Worm (Caenorhabditis elegans): ENCODE data around the gene srd-43.

srd-43 gene

ce11 chrX:13291506-13291905 is 14.1 kb downstream of the srd-43 start, which contains the start of gene srd-38:
srd-38 (plus strand) TSS chrX:13291806.
- TF ChIP-seq rnt-1 (tag; optimal IDR thresholded peaks at IDR 0.05) (no peak), dve-1 (tag; optimal IDR thresholded peaks at IDR 0.05) (no peak), unc-86 (tag; optimal IDR thresholded peaks at IDR 0.05) (no peak), ahr-1 (tag; optimal IDR thresholded peaks at IDR 0.05) (no peak), ztf-16 (tag; optimal IDR thresholded peaks at IDR 0.05) (no peak), C08G9.2 (tag; optimal IDR thresholded peaks at IDR 0.05) (no peak), fkh-10 (GFP tag; optimal IDR thresholded peaks at IDR 0.05) (no peak), ceh-9 (tag; optimal IDR thresholded peaks at IDR 0.05) (no peak), ceh-24 (tag; optimal IDR thresholded peaks at IDR 0.05) (no peak), ceh-34 (tag; optimal IDR thresholded peaks at IDR 0.05) (no peak), elt-4 (tag; optimal IDR thresholded peaks at IDR 0.05) (no peak), ceh-45 (GFP tag; IDR thresholded peaks at IDR 0.05) (no peak), ceh-19 (GFP tag; optimal IDR thresholded peaks at IDR 0.05) (no peak), ama-1 (optimal IDR thresholded peaks at IDR 0.05) (no peak)

ce11 chrX:13290531-13290930 is 15.1 kb downstream of the srd-43 start, which contains the start of gene R04D3.3:
R04D3.3 (minus strand) TSS chrX:13290631.
- no peak for TF ChIP-seq ceh-6 (GFP tag; optimal IDR thresholded peaks at IDR 0.05)
- TF ChIP-seq sdc-2 (tag; optimal IDR thresholded peaks at IDR 0.05), result no peak
- no peak for TF ChIP-seq nfya-1 (tag; optimal IDR thresholded peaks at IDR 0.05)
- TF ChIP-seq unc-55 (GFP tag; optimal IDR thresholded peaks at IDR 0.05), result no peak
- no peak for TF ChIP-seq ceh-31 (tag; optimal IDR thresholded peaks at IDR 0.05)
- TF ChIP-seq C38D4.7 (GFP tag; optimal IDR thresholded peaks at IDR 0.05), result no peak
- no peak for TF ChIP-seq unc-86 (tag; optimal IDR thresholded peaks at IDR 0.05)
- no peak for TF ChIP-seq tbx-7 (tag; optimal IDR thresholded peaks at IDR 0.05)
- no peak for TF ChIP-seq ztf-16 (tag; optimal IDR thresholded peaks at IDR 0.05)

ce11 chrX:13288715-13289114 is 16.9 kb downstream of the srd-43 start, which contains the start of gene R04D3.4:
R04D3.4 (minus strand) TSS chrX:13288815.
- no peak for TF ChIP-seq odd-2 (tag; optimal IDR thresholded peaks at IDR 0.05)
- no peak for TF ChIP-seq tbx-7 (tag; optimal IDR thresholded peaks at IDR 0.05)

ce11 chrX:13286533-13286932 is 19.1 kb downstream of the srd-43 start, which contains the start of gene R04D3.2:
R04D3.2 (minus strand) TSS chrX:13286633.
- TF ChIP-seq F13H6.1 (tag; optimal IDR thresholded peaks at IDR 0.05) (no peak), gmeb-2 (tag; optimal IDR thresholded peaks at IDR 0.05) (no peak), hlh-6 (tag; optimal IDR thresholded peaks at IDR 0.05) (no peak), ref-2 (tag; optimal IDR thresholded peaks at IDR 0.05) (no peak), ceh-19 (GFP tag; optimal IDR thresholded peaks at IDR 0.05) (no peak), pha-2 (tag; optimal IDR thresholded peaks at IDR 0.05) (no peak), mec-3 (tag; optimal IDR thresholded peaks at IDR 0.05; ENCODE audit: borderline replicate concordance) (no peak), T23F11.4 (GFP tag; optimal IDR thresholded peaks at IDR 0.05) (no peak), ceh-2 (tag; optimal IDR thresholded peaks at IDR 0.05) (no peak), che-1 (tag; optimal IDR thresholded peaks at IDR 0.05) (no peak), unc-86 (tag; optimal IDR thresholded peaks at IDR 0.05) (no peak), lim-6 (tag; optimal IDR thresholded peaks at IDR 0.05) (no peak), ttx-3 (tag; optimal IDR thresholded peaks at IDR 0.05) (no peak), npax-4 (tag; optimal IDR thresholded peaks at IDR 0.05) (no peak), hlh-8 (tag; optimal IDR thresholded peaks at IDR 0.05) (no peak)

ce11 chrX:13284618-13285017 is 21.0 kb downstream of the srd-43 start:
- TF ChIP-seq pat-9 (tag; optimal IDR thresholded peaks at IDR 0.05), result no peak
- TF ChIP-seq elt-4 (tag; optimal IDR thresholded peaks at IDR 0.05), result no peak
- no peak for TF ChIP-seq ceh-34 (tag; optimal IDR thresholded peaks at IDR 0.05)
- TF ChIP-seq syd-9 (tag; optimal IDR thresholded peaks at IDR 0.05), result no peak
- TF ChIP-seq K02D7.2 (tag; optimal IDR thresholded peaks at IDR 0.05), result no peak
- no peak for TF ChIP-seq hlh-30 (tag; optimal IDR thresholded peaks at IDR 0.05; ENCODE audit: insufficient read depth)
- no peak for TF ChIP-seq nhr-11 (tag; optimal IDR thresholded peaks at IDR 0.05)
